Worm (Caenorhabditis elegans) whole organism, midembryonic: ENCODE results near the gene C55C3.6.
A peak's percentile ranks its signal among the peaks of the same experiment; 100 is the strongest.

Experiments
- T22C8.4 ChIP-seq: fragments of 200-800 bp; sonication (Bioruptor generic); IDR thresholded peaks from 2 replicates; pipeline ENCODE4 v1.3.6; 2022; ENCODE audit warnings: missing genetic modification characterization, missing compliant biosample characterization
- cog-1 ChIP-seq: sonication (generic microtip); optimal IDR thresholded peaks from 2 replicates; lab custom pipeline; 2016; ENCODE audit warnings: missing genetic modification characterization, missing compliant biosample characterization
- flt-1 ChIP-seq: fragments of 200-800 bp; sonication (Bioruptor generic); IDR thresholded peaks from 2 replicates; pipeline ENCODE4 v1.3.6; 2022; ENCODE audit warnings: missing genetic modification characterization, missing compliant biosample characterization
- klf-2 ChIP-seq: fragments of 200-800 bp; sonication (Bioruptor generic); conservative IDR thresholded peaks from 2 replicates; pipeline ENCODE4 v1.3.6; 2022; ENCODE audit warnings: missing genetic modification reagents, missing genetic modification characterization, missing compliant biosample characterization
- med-1 ChIP-seq: sonication (generic microtip); optimal IDR thresholded peaks from 2 replicates; lab custom pipeline; 2017; ENCODE audit warnings: missing genetic modification characterization, mild to moderate bottlenecking, missing compliant biosample characterization, antibody characterized with exemption, missing genetic modification reagents; ENCODE audit not compliant: insufficient read depth
- ref-1 ChIP-seq: fragments of 200-800 bp; sonication (Bioruptor generic); conservative IDR thresholded peaks from 2 replicates; pipeline ENCODE4 v1.3.6; 2022; ENCODE audit warnings: missing genetic modification reagents, missing genetic modification characterization, missing compliant biosample characterization
- tab-1 ChIP-seq: fragments of 200-800 bp; sonication (Bioruptor generic); IDR thresholded peaks from 2 replicates; pipeline ENCODE4 v1.3.6; 2022; ENCODE audit warnings: missing genetic modification characterization, missing compliant biosample characterization
- ztf-23 ChIP-seq: fragments of 200-800 bp; sonication (Bioruptor generic); IDR thresholded peaks from 2 replicates; pipeline ENCODE4 v1.3.6; 2022; ENCODE audit warnings: missing genetic modification reagents, missing genetic modification characterization, missing compliant biosample characterization
- ztf-29 ChIP-seq: fragments of 200-800 bp; sonication (Bioruptor generic); IDR thresholded peaks from 2 replicates; pipeline ENCODE4 v1.3.6; 2022; ENCODE audit warnings: missing genetic modification reagents, missing genetic modification characterization, missing compliant biosample characterization

The C55C3.6 gene

ce11 chrIV:5665353-5665918, 17.5 kb upstream of the C55C3.6 start:
- TF ChIP-seq ztf-23 (GFP tag; lab: Robert Waterston, UW) (no peak), ztf-29 (GFP tag; lab: Robert Waterston, UW) (no peak), T22C8.4 (GFP tag; lab: Robert Waterston, UW) (no peak), ref-1 (GFP tag; lab: Robert Waterston, UW) (no peak)

ce11 chrIV:5666115-5667028, 16.6 kb upstream of the C55C3.6 start:
- TF ChIP-seq tab-1 (GFP tag; lab: Robert Waterston, UW), result no peak
- no peak for TF ChIP-seq ref-1 (GFP tag; lab: Robert Waterston, UW)
- TF ChIP-seq ztf-29 (GFP tag; lab: Robert Waterston, UW), result no peak
- TF ChIP-seq flt-1 (GFP tag; lab: Robert Waterston, UW), result no peak

ce11 chrIV:5667191-5667590, 15.8 kb upstream of the C55C3.6 start:
- no peak for TF ChIP-seq flt-1 (GFP tag; lab: Robert Waterston, UW)
- TF ChIP-seq ztf-23 (GFP tag; lab: Robert Waterston, UW), result no peak
- no peak for TF ChIP-seq ref-1 (GFP tag; lab: Robert Waterston, UW)
- TF ChIP-seq med-1 (GFP tag; lab: Kevin White, UChicago), result no peak
- no peak for TF ChIP-seq ztf-29 (GFP tag; lab: Robert Waterston, UW)
- no peak for TF ChIP-seq klf-2 (GFP tag; lab: Robert Waterston, UW)
- TF ChIP-seq T22C8.4 (GFP tag; lab: Robert Waterston, UW), result no peak
- TF ChIP-seq tab-1 (GFP tag; lab: Robert Waterston, UW), result no peak
- no peak for TF ChIP-seq cog-1 (tag; lab: Kevin White, UChicago)

- TF ChIP-seq tab-1 (GFP tag; lab: Robert Waterston, UW) (no peak), cog-1 (tag; lab: Kevin White, UChicago) (no peak), flt-1 (GFP tag; lab: Robert Waterston, UW) (no peak), ztf-29 (GFP tag; lab: Robert Waterston, UW) (no peak), ztf-23 (GFP tag; lab: Robert Waterston, UW) (no peak), klf-2 (GFP tag; lab: Robert Waterston, UW) (no peak), med-1 (GFP tag; lab: Kevin White, UChicago) (no peak), ref-1 (GFP tag; lab: Robert Waterston, UW) (no peak), T22C8.4 (GFP tag; lab: Robert Waterston, UW) (no peak)
These were observed 13.5 kb upstream of the C55C3.6 start, which contains the start of gene T19E7.6 for ce11 chrIV:5669459-5669858. Gene T19E7.6 (minus strand): TSS chrIV:5669503.

- no peak for TF ChIP-seq tab-1 (GFP tag; lab: Robert Waterston, UW)
- no peak for TF ChIP-seq cog-1 (tag; lab: Kevin White, UChicago)
- TF ChIP-seq ztf-29 (GFP tag; lab: Robert Waterston, UW), result no peak
- TF ChIP-seq flt-1 (GFP tag; lab: Robert Waterston, UW), result no peak
- TF ChIP-seq ref-1 (GFP tag; lab: Robert Waterston, UW), result no peak
- no peak for TF ChIP-seq klf-2 (GFP tag; lab: Robert Waterston, UW)
- no peak for TF ChIP-seq ztf-23 (GFP tag; lab: Robert Waterston, UW)
- TF ChIP-seq med-1 (GFP tag; lab: Kevin White, UChicago), result no peak
- no peak for TF ChIP-seq T22C8.4 (GFP tag; lab: Robert Waterston, UW)
These were observed 11.7 kb upstream of the C55C3.6 start for ce11 chrIV:5671325-5671724.

ce11 chrIV:5674435-5674834, 8.5 kb upstream of the C55C3.6 start, which contains the start of gene srd-5:
Gene srd-5 (minus strand): TSS chrIV:5674535.
- TF ChIP-seq flt-1 (GFP tag; lab: Robert Waterston, UW) (no peak), ztf-29 (GFP tag; lab: Robert Waterston, UW) (no peak), ztf-23 (GFP tag; lab: Robert Waterston, UW) (no peak), T22C8.4 (GFP tag; lab: Robert Waterston, UW) (no peak), med-1 (GFP tag; lab: Kevin White, UChicago) (no peak), cog-1 (tag; lab: Kevin White, UChicago) (no peak), tab-1 (GFP tag; lab: Robert Waterston, UW) (no peak), ref-1 (GFP tag; lab: Robert Waterston, UW) (no peak), klf-2 (GFP tag; lab: Robert Waterston, UW) (no peak)

ce11 chrIV:5678044-5678443, 4.9 kb upstream of the C55C3.6 start, which contains the start of gene C55C3.4:
Gene C55C3.4 (minus strand): TSS chrIV:5678144.
- TF ChIP-seq ztf-29 (GFP tag; lab: Robert Waterston, UW) (no peak), ztf-23 (GFP tag; lab: Robert Waterston, UW) (no peak), klf-2 (GFP tag; lab: Robert Waterston, UW) (no peak), ref-1 (GFP tag; lab: Robert Waterston, UW) (no peak), T22C8.4 (GFP tag; lab: Robert Waterston, UW) (no peak), med-1 (GFP tag; lab: Kevin White, UChicago) (no peak), tab-1 (GFP tag; lab: Robert Waterston, UW) (no peak), cog-1 (tag; lab: Kevin White, UChicago) (no peak), flt-1 (GFP tag; lab: Robert Waterston, UW) (no peak)

- TF ChIP-seq flt-1 (GFP tag; lab: Robert Waterston, UW) (no peak), ztf-23 (GFP tag; lab: Robert Waterston, UW) (no peak), T22C8.4 (GFP tag; lab: Robert Waterston, UW) (peak; percentile 45; the same call in 1 of the 2 replicates)
These were observed 2.0 kb downstream of the C55C3.6 start, which contains the start of gene C55C3.3 for ce11 chrIV:5685014-5685413. Gene C55C3.3 (plus strand): TSS chrIV:5685287.
